Worm (Caenorhabditis elegans): Measurements from ENCODE around the gene klc-1.

Gene klc-1

ce11 chrIV:11111898-11112297 is 28.4 kb downstream of the klc-1 start:
- no peak for TF ChIP-seq xnd-1 (tag; optimal IDR thresholded peaks at IDR 0.05)
- no peak for TF ChIP-seq sptf-2 (GFP tag; optimal IDR thresholded peaks at IDR 0.05)
- no peak for TF ChIP-seq snpc-1.1 (tag; optimal IDR thresholded peaks at IDR 0.05; ENCODE audit: insufficient read depth)
- no peak for TF ChIP-seq sdz-38 (tag; optimal IDR thresholded peaks at IDR 0.05)
- TF ChIP-seq Y53F4B.3 (GFP tag; IDR thresholded peaks at IDR 0.05), result no peak
- no peak for TF ChIP-seq aptf-2 (GFP tag; conservative IDR thresholded peaks at IDR 0.05)

- TF ChIP-seq dpl-1 (GFP tag; optimal IDR thresholded peaks at IDR 0.05), result no peak
Measured at ce11 chrIV:11112641-11113040, 29.1 kb downstream of the klc-1 start, which contains the start of gene clc-9. Gene clc-9, plus strand, starts transcription at chrIV:11112941.

ce11 chrIV:11118837-11119491 is 35.4 kb downstream of the klc-1 start, which contains the start of the genes imp-2 and enpl-1:
Gene imp-2, minus strand, starts transcription at chrIV:11118887.
Gene enpl-1, plus strand, starts transcription at chrIV:11119298.
- TF ChIP-seq somi-1 (GFP tag; optimal IDR thresholded peaks at IDR 0.05) (peak; percentile 74), nhr-27 (tag; optimal IDR thresholded peaks at IDR 0.05) (no peak), K11D2.4 (GFP tag; IDR thresholded peaks at IDR 0.05) (peak; percentile 60), cebp-2 (GFP tag; IDR thresholded peaks at IDR 0.05) (no peak), C17E4.6 (GFP tag; IDR thresholded peaks at IDR 0.05) (no peak), let-607 (tag; optimal IDR thresholded peaks at IDR 0.05) (peak; percentile 100), pbrm-1 (GFP tag; IDR thresholded peaks at IDR 0.05) (peak; percentile 84), hmg-1.2 (GFP tag; IDR thresholded peaks at IDR 0.05) (peak; percentile 97), lin-35 (GFP tag; optimal IDR thresholded peaks at IDR 0.05) (peak in 1 of 3 experiments; percentile 51), attf-6 (GFP tag; IDR thresholded peaks at IDR 0.05) (no peak), F39B2.1 (GFP tag; IDR thresholded peaks at IDR 0.05) (no peak), madf-8 (GFP tag; conservative IDR thresholded peaks at IDR 0.05) (no peak; the same call in 1 of the 2 replicates), attf-5 (GFP tag; optimal IDR thresholded peaks at IDR 0.05) (peak; percentile 88), B0019.2 (GFP tag; conservative IDR thresholded peaks at IDR 0.05) (no peak), efl-1 (GFP tag; optimal IDR thresholded peaks at IDR 0.05) (peak; percentile 23), athp-1 (tag; optimal IDR thresholded peaks at IDR 0.05) (peak; percentile 22), tbx-9 (tag; optimal IDR thresholded peaks at IDR 0.05; ENCODE audit: borderline replicate concordance) (no peak), nhr-90 (tag; optimal IDR thresholded peaks at IDR 0.05) (peak; percentile 82), F52B5.7 (tag; optimal IDR thresholded peaks at IDR 0.05) (no peak), dox-1 (GFP tag; IDR thresholded peaks at IDR 0.05) (peak; percentile 96), ZK185.1 (tag; optimal IDR thresholded peaks at IDR 0.05; ENCODE audit: poor library complexity, severe bottlenecking) (peak; percentile 57), cebp-1 (GFP tag; IDR thresholded peaks at IDR 0.05) (0 out of 2 replicates have a peak, but pooled peaks have one; percentile 12), cebp-1 (tag; optimal IDR thresholded peaks at IDR 0.05) (peak; percentile 82), egrh-3 (GFP tag; IDR thresholded peaks at IDR 0.05) (peak; percentile 69), ztf-28 (GFP tag; IDR thresholded peaks at IDR 0.05) (no peak), chd-7 (tag; optimal IDR thresholded peaks at IDR 0.05) (peak; percentile 79), F57A8.1 (GFP tag; optimal IDR thresholded peaks at IDR 0.05) (peak; percentile 40), sea-2 (GFP tag; IDR thresholded peaks at IDR 0.05) (no peak), bed-1 (GFP tag; IDR thresholded peaks at IDR 0.05) (no peak), B0336.3 (GFP tag; IDR thresholded peaks at IDR 0.05) (peak; percentile 83), tbp1 (GFP tag; optimal IDR thresholded peaks at IDR 0.05) (peak; percentile 65), F22D6.2 (tag; optimal IDR thresholded peaks at IDR 0.05) (peak; percentile 51), ceh-27 (GFP tag; optimal IDR thresholded peaks at IDR 0.05) (peak; percentile 88), madf-6 (GFP tag; IDR thresholded peaks at IDR 0.05) (peak; percentile 60; the same call in 1 of the 2 replicates), aptf-3 (GFP tag; IDR thresholded peaks at IDR 0.05) (no peak), nhr-80 (tag; optimal IDR thresholded peaks at IDR 0.05) (peak; percentile 96), ceh-100 (GFP tag; IDR thresholded peaks at IDR 0.05) (peak; percentile 77), hmg-20 (GFP tag; IDR thresholded peaks at IDR 0.05) (no peak)
